Worm (Caenorhabditis elegans) whole organism, L4/young adult: Measurements from ENCODE around the gene col-44.

Source experiments
- W03F9.2 ChIP-seq: fragments of 150-350 bp; optimal IDR thresholded peaks from 2 replicates; lab custom pipeline; 2014; ENCODE audit warnings: missing biosample characterization, missing genetic modification characterization
- him-1 ChIP-seq: sonication (generic microtip); optimal IDR thresholded peaks from 2 replicates; lab custom pipeline; 2016; ENCODE audit warnings: missing genotype, missing genetic modification reagents, missing genetic modification characterization, missing compliant biosample characterization

ce11 chrX:13631122-13631672, 39.9 kb downstream of the col-44 start, which contains the start of gene nlg-1:
- TF ChIP-seq him-1 (tag; lab: Kevin White, UChicago) (no peak), W03F9.2 (tag; lab: Kevin White, UChicago) (no peak)
